Worm (Caenorhabditis elegans): ENCODE data around the gene hacl-1.
A peak's percentile ranks its signal among the peaks of the same experiment; 100 is the strongest.

hacl-1 gene

DNA sequence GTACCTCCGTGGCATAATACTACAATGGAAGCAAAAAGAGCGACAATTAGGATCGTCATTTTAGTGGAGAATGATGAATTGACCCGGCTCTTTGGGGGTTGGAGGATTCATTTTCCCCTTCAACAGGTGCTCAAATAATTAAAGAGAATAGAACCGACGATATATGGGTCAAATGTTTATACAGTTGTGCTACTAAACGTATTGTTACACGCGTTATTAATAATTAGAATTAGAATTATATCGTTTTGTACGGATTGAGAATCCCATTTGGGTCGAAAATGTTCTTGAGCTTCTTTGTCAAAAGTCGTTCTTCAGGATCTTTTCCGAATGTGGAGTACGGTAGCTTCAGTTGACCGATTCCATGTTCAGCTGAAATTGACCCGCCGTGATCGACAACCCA, 46.0 kb upstream of the hacl-1 start, which contains the start of gene Y62F5A.9:
Gene Y62F5A.9, minus strand, starts transcription at position 101 of the 400 bp plus-strand sequence.
- TF ChIP-seq elt-2 (tag; optimal IDR thresholded peaks at IDR 0.05) (no peak), tbx-2 (tag; optimal IDR thresholded peaks at IDR 0.05) (no peak), unc-62 (GFP tag; optimal IDR thresholded peaks at IDR 0.05) (no peak), F16B12.6 (tag; optimal IDR thresholded peaks at IDR 0.05) (no peak), snu-23 (GFP tag; optimal IDR thresholded peaks at IDR 0.05) (peak; percentile 9), ces-1 (GFP tag; optimal IDR thresholded peaks at IDR 0.05) (no peak), nhr-19 (GFP tag; conservative IDR thresholded peaks at IDR 0.05) (no peak), mef-2 (tag; optimal IDR thresholded peaks at IDR 0.05) (no peak), efl-1 (optimal IDR thresholded peaks at IDR 0.05) (no peak), efl-1 (GFP tag; optimal IDR thresholded peaks at IDR 0.05 in 1 of 2) (peak in 1 of 2 experiments; percentile 45), vab-15 (tag; optimal IDR thresholded peaks at IDR 0.05) (no peak), swsn-7 (tag; optimal IDR thresholded peaks at IDR 0.05) (no peak)

- TF ChIP-seq ceh-88 (GFP tag; IDR thresholded peaks at IDR 0.05) (no peak), lin-15B (tag; optimal IDR thresholded peaks at IDR 0.05) (no peak), Y116A8C.19 (tag; optimal IDR thresholded peaks at IDR 0.05; ENCODE audit: borderline replicate concordance) (no peak), ceh-63 (GFP tag; optimal IDR thresholded peaks at IDR 0.05) (no peak), fos-1 (tag; optimal IDR thresholded peaks at IDR 0.05) (no peak), lir-3 (tag; optimal IDR thresholded peaks at IDR 0.05; ENCODE audit: poor library complexity) (no peak), isw-1 (GFP tag; IDR thresholded peaks at IDR 0.05) (no peak), irx-1 (tag; optimal IDR thresholded peaks at IDR 0.05) (no peak), pag-3 (tag; optimal IDR thresholded peaks at IDR 0.05; ENCODE audit: borderline replicate concordance, insufficient read depth) (no peak), lin-13 (GFP tag; optimal IDR thresholded peaks at IDR 0.05) (no peak), vab-15 (tag; optimal IDR thresholded peaks at IDR 0.05) (no peak), aha-1 (tag; optimal IDR thresholded peaks at IDR 0.05) (no peak), mdl-1 (tag; optimal IDR thresholded peaks at IDR 0.05) (no peak), xbp-1 (tag; optimal IDR thresholded peaks at IDR 0.05) (no peak), swsn-7 (tag; optimal IDR thresholded peaks at IDR 0.05) (no peak), ztf-4 (tag; optimal IDR thresholded peaks at IDR 0.05) (no peak), sptf-1 (tag; optimal IDR thresholded peaks at IDR 0.05) (no peak), ceh-82 (tag; optimal IDR thresholded peaks at IDR 0.05) (no peak), pax-3 (tag; optimal IDR thresholded peaks at IDR 0.05) (no peak)
Measured at ce11 chrII:11537606-11538016, 44.8 kb upstream of the hacl-1 start.

ce11 chrII:11537115-11537514, 44.4 kb upstream of the hacl-1 start:
- peak; percentile 28 for TF ChIP-seq blmp-1 (tag; optimal IDR thresholded peaks at IDR 0.05)
- TF ChIP-seq C04F5.9 (tag; optimal IDR thresholded peaks at IDR 0.05) = no peak
- no peak for TF ChIP-seq hlh-17 (GFP tag; optimal IDR thresholded peaks at IDR 0.05; ENCODE audit: borderline replicate concordance)
- no peak for TF ChIP-seq dsc-1 (tag; optimal IDR thresholded peaks at IDR 0.05)
- TF ChIP-seq nhr-71 (tag; optimal IDR thresholded peaks at IDR 0.05) = no peak
- no peak for TF ChIP-seq pax-3 (tag; optimal IDR thresholded peaks at IDR 0.05)
- no peak for TF ChIP-seq lin-35 (GFP tag; optimal IDR thresholded peaks at IDR 0.05)
- TF ChIP-seq ztf-11 (tag; optimal IDR thresholded peaks at IDR 0.05) = no peak

DNA sequence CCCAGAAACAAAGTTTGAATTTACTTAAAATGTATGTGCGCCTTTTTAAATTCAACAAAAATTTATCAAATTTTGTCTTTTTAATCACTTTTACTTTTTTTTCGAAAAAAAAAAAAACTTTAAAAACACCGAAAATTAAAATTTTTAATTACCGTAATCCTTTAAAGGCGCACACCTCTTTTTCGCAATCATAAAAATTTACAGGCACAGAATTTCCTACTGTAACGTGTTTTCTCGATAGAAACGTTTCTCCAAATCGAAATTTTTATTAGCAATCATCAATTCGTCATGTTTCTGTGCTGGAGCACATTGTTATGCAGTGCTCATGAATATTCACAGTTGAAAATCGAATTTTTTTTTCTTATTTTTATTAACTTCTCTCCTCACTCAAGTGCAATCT, 43.7 kb upstream of the hacl-1 start:
- TF ChIP-seq sup-37 (GFP tag; optimal IDR thresholded peaks at IDR 0.05) (no peak), elt-2 (tag; optimal IDR thresholded peaks at IDR 0.05) (no peak), C04F5.9 (tag; optimal IDR thresholded peaks at IDR 0.05) (no peak), dsc-1 (tag; optimal IDR thresholded peaks at IDR 0.05) (no peak), lir-3 (tag; optimal IDR thresholded peaks at IDR 0.05; ENCODE audit: poor library complexity) (no peak), sptf-1 (tag; optimal IDR thresholded peaks at IDR 0.05) (no peak), ceh-63 (GFP tag; optimal IDR thresholded peaks at IDR 0.05) (no peak), nhr-71 (tag; optimal IDR thresholded peaks at IDR 0.05) (no peak), lin-13 (GFP tag; optimal IDR thresholded peaks at IDR 0.05) (no peak), ztf-4 (tag; optimal IDR thresholded peaks at IDR 0.05) (no peak), fkh-8 (tag; optimal IDR thresholded peaks at IDR 0.05) (no peak), mab-9 (GFP tag; IDR thresholded peaks at IDR 0.05) (no peak), egl-13 (tag; optimal IDR thresholded peaks at IDR 0.05) (no peak)
